Fruit fly (Drosophila melanogaster): Measurements from ENCODE around the gene CG5274.

The CG5274 gene

dm6 chr3L:20432297-20432696 lies 4.8 kb upstream of the CG5274 start, which contains the start of the genes Las and Psn (continued):
- TF ChIP-seq mld (GFP tag; IDR thresholded peaks at IDR 0.05; ENCODE audit: partially characterized antibody) (no peak), Atf6 (GFP tag; IDR thresholded peaks at IDR 0.05) (no peak), en (GFP tag; optimal IDR thresholded peaks at IDR 0.05) (no peak), eyg (GFP tag; optimal IDR thresholded peaks at IDR 0.05) (no peak), p53 (GFP tag; optimal IDR thresholded peaks at IDR 0.05) (no peak), oc (tag; optimal IDR thresholded peaks at IDR 0.05) (peak; percentile 20), CG14050 (GFP tag; IDR thresholded peaks at IDR 0.05) (no peak), CG42726 (GFP tag; IDR thresholded peaks at IDR 0.05; ENCODE audit: partially characterized antibody) (no peak), crc (GFP tag; optimal IDR thresholded peaks at IDR 0.05) (no peak), dm (GFP tag; optimal IDR thresholded peaks at IDR 0.05) (no peak), Nf-YA (GFP tag; IDR thresholded peaks at IDR 0.05) (no peak), CG3163 (GFP tag; optimal IDR thresholded peaks at IDR 0.05) (no peak), CoRest (tag; optimal IDR thresholded peaks at IDR 0.05) (no peak), emc (GFP tag; optimal IDR thresholded peaks at IDR 0.05) (no peak), fd3F (GFP tag; optimal IDR thresholded peaks at IDR 0.05) (no peak), Deaf1 (tag; optimal IDR thresholded peaks at IDR 0.05) (no peak), CG18764 (GFP tag; optimal IDR thresholded peaks at IDR 0.05) (no peak), peb (GFP tag; IDR thresholded peaks at IDR 0.05) (no peak), PHDP (tag; optimal IDR thresholded peaks at IDR 0.05) (no peak), CG17359 (tag; optimal IDR thresholded peaks at IDR 0.05) (no peak), CG15073 (GFP tag; optimal IDR thresholded peaks at IDR 0.05) (no peak), CG12236 (GFP tag; optimal IDR thresholded peaks at IDR 0.05) (no peak), chn (GFP tag; optimal IDR thresholded peaks at IDR 0.05) (no peak), CG17568 (GFP tag; optimal IDR thresholded peaks at IDR 0.05) (no peak), pan (optimal IDR thresholded peaks at IDR 0.05) (no peak), pan (GFP tag; optimal IDR thresholded peaks at IDR 0.05 in 1 of 2, IDR thresholded peaks at IDR 0.05 in 1 of 2) (no peak), Dp (GFP tag; optimal IDR thresholded peaks at IDR 0.05) (peak; percentile 61), slbo (GFP tag; IDR thresholded peaks at IDR 0.05) (no peak), lbe (GFP tag; optimal IDR thresholded peaks at IDR 0.05) (peak; percentile 61), ems (GFP tag; optimal IDR thresholded peaks at IDR 0.05) (no peak), CG11085 (GFP tag; IDR thresholded peaks at IDR 0.05) (no peak), tx (GFP tag; optimal IDR thresholded peaks at IDR 0.05) (no peak), luna (GFP tag; optimal IDR thresholded peaks at IDR 0.05) (no peak), CG8478 (optimal IDR thresholded peaks at IDR 0.05) (no peak), Myb (GFP tag; optimal IDR thresholded peaks at IDR 0.05) (peak; percentile 35), ATbp (GFP tag; optimal IDR thresholded peaks at IDR 0.05) (no peak), prd (optimal IDR thresholded peaks at IDR 0.05) (no peak), prd (GFP tag; IDR thresholded peaks at IDR 0.05) (no peak), CG1832 (GFP tag; optimal IDR thresholded peaks at IDR 0.05) (no peak), Mrtf (GFP tag; IDR thresholded peaks at IDR 0.05) (no peak), insv (GFP tag; optimal IDR thresholded peaks at IDR 0.05) (no peak), Sin3A (optimal IDR thresholded peaks at IDR 0.05) (peak; percentile 73), wek (GFP tag; optimal IDR thresholded peaks at IDR 0.05) (no peak), CG18262 (tag; optimal IDR thresholded peaks at IDR 0.05) (no peak), pzg (GFP tag; optimal IDR thresholded peaks at IDR 0.05) (peak; percentile 68), Hsf (GFP tag; optimal IDR thresholded peaks at IDR 0.05) (peak; percentile 18), CG18619 (GFP tag; optimal IDR thresholded peaks at IDR 0.05) (no peak), sima (GFP tag; optimal IDR thresholded peaks at IDR 0.05) (no peak), jing (GFP tag; optimal IDR thresholded peaks at IDR 0.05) (no peak), CG9876 (GFP tag; optimal IDR thresholded peaks at IDR 0.05) (no peak), zfh2 (GFP tag; optimal IDR thresholded peaks at IDR 0.05) (peak; percentile 27), CG32772 (GFP tag; IDR thresholded peaks at IDR 0.05) (no peak), B-H2 (GFP tag; optimal IDR thresholded peaks at IDR 0.05) (peak; percentile 7), CG12744 (GFP tag; optimal IDR thresholded peaks at IDR 0.05) (no peak)

Data from whole organism, embryonic.